Fruit fly (Drosophila melanogaster): ENCODE results near the gene Dnz1.

The Dnz1 gene

dm6 chr2L:10845564-10845963 is 10.9 kb downstream of the Dnz1 start, which contains the start of the genes CG17139 and CG17140:
TSS of gene CG17139 (minus strand) at chr2L:10845664.
TSS of gene CG17140 (minus strand) at chr2L:10845664.
- no peak for TF ChIP-seq CG17802 (tag; optimal IDR thresholded peaks at IDR 0.05)
- no peak for TF ChIP-seq Nf-YC (tag; optimal IDR thresholded peaks at IDR 0.05)
- TF ChIP-seq CG8944 (GFP tag; optimal IDR thresholded peaks at IDR 0.05): no peak
- no peak for TF ChIP-seq CG7745 (tag; optimal IDR thresholded peaks at IDR 0.05)
- no peak for TF ChIP-seq Fer1 (GFP tag; optimal IDR thresholded peaks at IDR 0.05)
- TF ChIP-seq slp2 (GFP tag; optimal IDR thresholded peaks at IDR 0.05): no peak
- no peak for TF ChIP-seq HLH54F (GFP tag; optimal IDR thresholded peaks at IDR 0.05)
- TF ChIP-seq CG4328 (GFP tag; optimal IDR thresholded peaks at IDR 0.05): no peak
- no peak for TF ChIP-seq HLHmδ (GFP tag; optimal IDR thresholded peaks at IDR 0.05)
- no peak for TF ChIP-seq CG3838 (GFP tag; optimal IDR thresholded peaks at IDR 0.05)
- no peak for TF ChIP-seq CG8281 (tag; optimal IDR thresholded peaks at IDR 0.05)
- TF ChIP-seq CG3281 (GFP tag; optimal IDR thresholded peaks at IDR 0.05): no peak
- TF ChIP-seq chinmo (GFP tag; IDR thresholded peaks at IDR 0.05; ENCODE audit: partially characterized antibody): no peak
- no peak for TF ChIP-seq CG8290 (GFP tag; optimal IDR thresholded peaks at IDR 0.05)
- no peak for TF ChIP-seq CG8290 (tag; optimal IDR thresholded peaks at IDR 0.05)
- TF ChIP-seq crp (GFP tag; optimal IDR thresholded peaks at IDR 0.05): no peak
- no peak for TF ChIP-seq CG8924 (tag; optimal IDR thresholded peaks at IDR 0.05)
- no peak for TF ChIP-seq kah (GFP tag; optimal IDR thresholded peaks at IDR 0.05)
- no peak for TF ChIP-seq CG1603 (tag; optimal IDR thresholded peaks at IDR 0.05)
- no peak for TF ChIP-seq CG7786 (GFP tag; optimal IDR thresholded peaks at IDR 0.05)

dm6 chr2L:10842326-10842725 is 14.1 kb downstream of the Dnz1 start, which contains the start of gene CG6700:
TSS of gene CG6700 (minus strand) at chr2L:10842597.
- TF ChIP-seq Oaz (GFP tag; IDR thresholded peaks at IDR 0.05): no peak
- peak; percentile 82 for TF ChIP-seq gfzf (GFP tag; optimal IDR thresholded peaks at IDR 0.05)
- no peak for TF ChIP-seq CG33557 (GFP tag; optimal IDR thresholded peaks at IDR 0.05)
- no peak for TF ChIP-seq CG2202 (tag; optimal IDR thresholded peaks at IDR 0.05)
- TF ChIP-seq pros (GFP tag; optimal IDR thresholded peaks at IDR 0.05): peak; percentile 65
- TF ChIP-seq CG11560 (tag; IDR thresholded peaks at IDR 0.05): no peak
- peak; percentile 69 for TF ChIP-seq CG4617 (GFP tag; optimal IDR thresholded peaks at IDR 0.05; ENCODE audit: borderline replicate concordance)
- TF ChIP-seq tna (GFP tag; IDR thresholded peaks at IDR 0.05; ENCODE audit: partially characterized antibody): 0 out of 2 replicates have a peak, but pooled peaks have one; percentile 30
- peak; percentile 45 for TF ChIP-seq BEAF-32 (GFP tag; optimal IDR thresholded peaks at IDR 0.05)
- TF ChIP-seq Opbp (GFP tag; IDR thresholded peaks at IDR 0.05; ENCODE audit: partially characterized antibody): no peak
- peak; percentile 11 for TF ChIP-seq Myb (GFP tag; optimal IDR thresholded peaks at IDR 0.05)
- no peak for TF ChIP-seq CG18764 (GFP tag; optimal IDR thresholded peaks at IDR 0.05)
- TF ChIP-seq stwl (tag; optimal IDR thresholded peaks at IDR 0.05): peak; percentile 46
- TF ChIP-seq CG10462 (GFP tag; optimal IDR thresholded peaks at IDR 0.05): no peak
- no peak for TF ChIP-seq CG12942 (GFP tag; optimal IDR thresholded peaks at IDR 0.05)
- TF ChIP-seq pan (optimal IDR thresholded peaks at IDR 0.05): no peak
- TF ChIP-seq pan (GFP tag; optimal IDR thresholded peaks at IDR 0.05 in 1 of 2, IDR thresholded peaks at IDR 0.05 in 1 of 2): no peak
- no peak for TF ChIP-seq CG7786 (GFP tag; optimal IDR thresholded peaks at IDR 0.05)
- no peak for TF ChIP-seq CG14050 (GFP tag; IDR thresholded peaks at IDR 0.05)
- no peak for TF ChIP-seq CG8290 (GFP tag; optimal IDR thresholded peaks at IDR 0.05)
- TF ChIP-seq CG8290 (tag; optimal IDR thresholded peaks at IDR 0.05): no peak
- TF ChIP-seq CG17829 (tag; optimal IDR thresholded peaks at IDR 0.05): peak; percentile 9
- TF ChIP-seq CG34224 (GFP tag; IDR thresholded peaks at IDR 0.05; ENCODE audit: partially characterized antibody): no peak
- TF ChIP-seq Ada2b (GFP tag; IDR thresholded peaks at IDR 0.05): no peak
- peak; percentile 55 for TF ChIP-seq trem (tag; optimal IDR thresholded peaks at IDR 0.05)
- no peak for TF ChIP-seq hb (GFP tag; IDR thresholded peaks at IDR 0.05; ENCODE audit: partially characterized antibody)
- TF ChIP-seq Usf (GFP tag; optimal IDR thresholded peaks at IDR 0.05): no peak
- TF ChIP-seq cg (GFP tag; optimal IDR thresholded peaks at IDR 0.05): peak; percentile 88
- TF ChIP-seq twi (tag; optimal IDR thresholded peaks at IDR 0.05): no peak
- TF ChIP-seq Ets97D (GFP tag; optimal IDR thresholded peaks at IDR 0.05): peak; percentile 17
- TF ChIP-seq CG34422 (GFP tag; IDR thresholded peaks at IDR 0.05): peak; percentile 50; the same call in 1 of the 3 replicates
- TF ChIP-seq Fer1 (GFP tag; optimal IDR thresholded peaks at IDR 0.05): peak; percentile 47
- TF ChIP-seq Dref (GFP tag; IDR thresholded peaks at IDR 0.05): peak; percentile 59
- TF ChIP-seq cas (GFP tag; IDR thresholded peaks at IDR 0.05): no peak
